Worm (Caenorhabditis elegans) whole organism, midembryonic: ENCODE data around the gene fan-1.

Experiments
- T22C8.4 ChIP-seq: fragments of 200-800 bp; sonication (Bioruptor generic); IDR thresholded peaks from 2 replicates; pipeline ENCODE4 v1.3.6; 2022; ENCODE audit warnings: missing genetic modification characterization, missing compliant biosample characterization
- cog-1 ChIP-seq: sonication (generic microtip); optimal IDR thresholded peaks from 2 replicates; lab custom pipeline; 2016; ENCODE audit warnings: missing genetic modification characterization, missing compliant biosample characterization
- flt-1 ChIP-seq: fragments of 200-800 bp; sonication (Bioruptor generic); IDR thresholded peaks from 2 replicates; pipeline ENCODE4 v1.3.6; 2022; ENCODE audit warnings: missing genetic modification characterization, missing compliant biosample characterization
- tab-1 ChIP-seq: fragments of 200-800 bp; sonication (Bioruptor generic); IDR thresholded peaks from 2 replicates; pipeline ENCODE4 v1.3.6; 2022; ENCODE audit warnings: missing genetic modification characterization, missing compliant biosample characterization

DNA sequence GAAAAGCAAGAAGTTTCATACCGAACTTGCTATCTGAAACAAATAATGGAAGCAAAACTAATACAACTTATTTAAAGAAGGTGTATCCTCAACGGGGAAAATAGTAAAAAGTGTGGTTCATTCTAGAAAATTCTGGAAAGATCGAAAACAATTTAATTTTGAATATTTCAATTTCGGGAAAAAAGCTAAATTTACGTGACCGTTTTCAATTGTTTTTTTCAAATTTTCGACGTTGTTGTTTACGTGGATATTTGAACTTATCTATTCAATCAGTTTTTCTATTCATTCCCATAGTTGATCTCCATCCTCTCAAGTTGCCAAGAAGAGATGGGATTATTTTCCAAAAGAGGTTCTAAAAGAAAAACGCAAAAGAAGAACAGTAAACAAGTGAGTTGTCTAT, 12.6 kb upstream of the fan-1 start, which contains the start of gene C01G5.3:
- no peak for TF ChIP-seq cog-1
- no peak for TF ChIP-seq flt-1 (GFP tag; lab: Robert Waterston, UW)
- no peak for TF ChIP-seq T22C8.4
- no peak for TF ChIP-seq tab-1 (GFP tag; lab: Robert Waterston, UW)
